Worm (Caenorhabditis elegans): ENCODE data around the gene M01B2.12.
A peak's percentile ranks its signal among the peaks of the same experiment; 100 is the strongest.

Gene M01B2.12

DNA sequence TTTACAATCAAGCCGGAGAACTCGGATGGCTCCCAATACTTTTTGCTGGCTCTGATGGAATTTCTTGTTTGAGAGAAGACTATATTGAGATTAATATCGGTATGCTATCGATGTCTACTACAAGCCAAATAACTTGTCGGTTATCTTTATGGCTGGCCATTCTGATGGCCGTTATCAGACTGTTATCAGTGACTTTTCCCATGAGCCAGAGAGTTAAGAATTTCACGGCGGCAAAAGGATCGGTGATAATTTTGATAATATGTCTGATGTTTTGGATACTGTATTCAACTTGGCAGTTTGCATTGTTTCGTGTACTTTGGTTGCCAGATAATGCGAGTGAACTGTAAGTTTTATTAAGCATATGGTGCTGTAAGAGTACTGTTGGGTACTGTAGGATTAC lies 37.8 kb downstream of the M01B2.12 start:
- TF ChIP-seq elt-2 (tag; optimal IDR thresholded peaks at IDR 0.05) (peak; percentile 56), nhr-43 (tag; optimal IDR thresholded peaks at IDR 0.05; ENCODE audit: poor library complexity, severe bottlenecking) (no peak)

ce11 chrV:15225650-15226049 lies 38.4 kb downstream of the M01B2.12 start, which contains the start of gene srw-14:
Gene srw-14 (plus strand): TSS chrV:15225950.
- TF ChIP-seq nhr-25 (tag; optimal IDR thresholded peaks at IDR 0.05): no peak
- TF ChIP-seq elt-2 (tag; optimal IDR thresholded peaks at IDR 0.05): no peak
- no peak for TF ChIP-seq fos-1 (tag; optimal IDR thresholded peaks at IDR 0.05)
- no peak for TF ChIP-seq ztf-11 (tag; optimal IDR thresholded peaks at IDR 0.05)
- TF ChIP-seq ceh-28 (tag; optimal IDR thresholded peaks at IDR 0.05): no peak
- TF ChIP-seq hmg-11 (tag; optimal IDR thresholded peaks at IDR 0.05): no peak
- no peak for TF ChIP-seq snpc-4 (tag; optimal IDR thresholded peaks at IDR 0.05)
- no peak for TF ChIP-seq ceh-82 (tag; optimal IDR thresholded peaks at IDR 0.05)
- TF ChIP-seq mdl-1 (tag; optimal IDR thresholded peaks at IDR 0.05): no peak
- no peak for TF ChIP-seq pqm-1 (tag; optimal IDR thresholded peaks at IDR 0.05)
- TF ChIP-seq fkh-2 (tag; optimal IDR thresholded peaks at IDR 0.05): no peak
- no peak for TF ChIP-seq R02D3.7 (tag; optimal IDR thresholded peaks at IDR 0.05)
- no peak for TF ChIP-seq jun-1 (tag; optimal IDR thresholded peaks at IDR 0.05)
- TF ChIP-seq zag-1 (tag; optimal IDR thresholded peaks at IDR 0.05): no peak
- no peak for TF ChIP-seq lin-39 (tag; optimal IDR thresholded peaks at IDR 0.05)
- no peak for TF ChIP-seq nhr-237 (tag; optimal IDR thresholded peaks at IDR 0.05)
- TF ChIP-seq pha-4 (tag; optimal IDR thresholded peaks at IDR 0.05): no peak

DNA sequence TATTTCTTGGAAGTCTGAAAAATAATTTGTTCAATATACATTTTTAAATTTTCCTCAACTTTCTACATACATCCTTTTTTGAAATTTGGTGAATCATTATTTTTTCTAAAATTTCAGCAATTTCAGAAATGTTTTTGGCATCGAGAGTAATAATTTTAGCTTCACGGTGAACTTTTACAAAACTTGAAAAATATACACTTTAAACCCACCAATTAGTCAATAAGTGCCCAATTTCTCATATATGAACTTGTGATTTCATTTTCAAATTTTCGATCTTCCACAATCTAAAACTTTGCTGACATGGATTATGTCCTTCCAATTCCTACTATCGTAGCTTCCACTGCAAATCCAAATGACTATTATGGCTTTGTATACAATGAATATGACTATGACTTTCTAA lies 40.4 kb downstream of the M01B2.12 start, which contains the start of gene srw-24:
TSS of gene srw-24 (plus strand) at position 301 of the 400 bp plus-strand sequence.
- TF ChIP-seq mdl-1 (tag; optimal IDR thresholded peaks at IDR 0.05) (no peak), unc-62 (GFP tag; optimal IDR thresholded peaks at IDR 0.05) (no peak), nhr-237 (tag; optimal IDR thresholded peaks at IDR 0.05) (no peak), lsy-12 (tag; optimal IDR thresholded peaks at IDR 0.05) (no peak), sea-2 (GFP tag; optimal IDR thresholded peaks at IDR 0.05) (no peak), hmg-11 (tag; optimal IDR thresholded peaks at IDR 0.05) (no peak), ama-1 (optimal IDR thresholded peaks at IDR 0.05) (no peak), ztf-11 (tag; optimal IDR thresholded peaks at IDR 0.05) (no peak), fkh-10 (GFP tag; optimal IDR thresholded peaks at IDR 0.05) (no peak), nhr-23 (tag; optimal IDR thresholded peaks at IDR 0.05) (no peak), ceh-16 (tag; optimal IDR thresholded peaks at IDR 0.05) (no peak), skn-1 (tag; optimal IDR thresholded peaks at IDR 0.05) (no peak), nhr-12 (tag; optimal IDR thresholded peaks at IDR 0.05) (no peak), lin-39 (tag; optimal IDR thresholded peaks at IDR 0.05) (no peak), ceh-28 (tag; optimal IDR thresholded peaks at IDR 0.05) (no peak), elt-1 (tag; optimal IDR thresholded peaks at IDR 0.05) (no peak), nhr-76 (tag; optimal IDR thresholded peaks at IDR 0.05) (no peak), nhr-25 (tag; optimal IDR thresholded peaks at IDR 0.05) (no peak), ZK546.5 (tag; optimal IDR thresholded peaks at IDR 0.05) (no peak)

DNA sequence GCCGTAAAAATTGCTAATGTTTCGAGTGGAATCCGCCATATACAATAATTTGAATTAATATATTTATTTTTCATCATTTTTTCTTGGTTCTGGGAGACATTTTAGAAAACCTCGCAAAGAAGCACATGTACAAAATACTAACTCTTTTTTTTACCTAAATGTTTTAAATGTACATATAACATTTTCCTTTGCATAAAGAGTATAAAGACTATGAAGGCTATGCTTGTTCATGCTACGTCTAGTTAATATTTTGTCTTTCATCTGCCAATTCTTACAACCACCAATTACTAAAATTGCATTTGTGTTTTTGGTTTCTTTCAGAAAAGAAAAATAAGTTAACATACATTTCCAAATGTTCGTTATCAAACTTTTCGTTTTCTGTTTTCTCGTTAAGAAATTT lies 42.7 kb downstream of the M01B2.12 start, which contains the start of gene irld-25:
TSS of gene irld-25 (plus strand) at position 301 of the 400 bp plus-strand sequence.
- TF ChIP-seq nhr-25 (tag; optimal IDR thresholded peaks at IDR 0.05): no peak
- TF ChIP-seq mml-1 (tag; optimal IDR thresholded peaks at IDR 0.05): no peak
- TF ChIP-seq elt-3 (tag; optimal IDR thresholded peaks at IDR 0.05): no peak
- TF ChIP-seq nhr-12 (tag; optimal IDR thresholded peaks at IDR 0.05): no peak
- no peak for TF ChIP-seq daf-12 (tag; optimal IDR thresholded peaks at IDR 0.05)
- TF ChIP-seq elt-1 (tag; optimal IDR thresholded peaks at IDR 0.05): no peak
- no peak for TF ChIP-seq ama-1 (optimal IDR thresholded peaks at IDR 0.05)
- TF ChIP-seq skn-1 (tag; optimal IDR thresholded peaks at IDR 0.05): no peak
- TF ChIP-seq unc-39 (tag; optimal IDR thresholded peaks at IDR 0.05): no peak
- TF ChIP-seq tbx-2 (tag; optimal IDR thresholded peaks at IDR 0.05): no peak
- TF ChIP-seq unc-62 (GFP tag; optimal IDR thresholded peaks at IDR 0.05): no peak
- no peak for TF ChIP-seq egl-5 (tag; optimal IDR thresholded peaks at IDR 0.05)
- no peak for TF ChIP-seq lin-39 (tag; optimal IDR thresholded peaks at IDR 0.05)
- TF ChIP-seq nhr-11 (tag; optimal IDR thresholded peaks at IDR 0.05): no peak
- TF ChIP-seq fos-1 (tag; optimal IDR thresholded peaks at IDR 0.05): no peak
- no peak for TF ChIP-seq nhr-28 (tag; optimal IDR thresholded peaks at IDR 0.05)
- no peak for TF ChIP-seq nhr-237 (tag; optimal IDR thresholded peaks at IDR 0.05)
- no peak for TF ChIP-seq fkh-10 (GFP tag; optimal IDR thresholded peaks at IDR 0.05)
- TF ChIP-seq elt-2 (tag; optimal IDR thresholded peaks at IDR 0.05): no peak
- no peak for TF ChIP-seq ztf-4 (tag; optimal IDR thresholded peaks at IDR 0.05)
